Worm (Caenorhabditis elegans) whole organism, late embryonic: ENCODE results near the gene rab-21.

Experiments
- F13H6.1 ChIP-seq: sonication (generic microtip); optimal IDR thresholded peaks from 2 replicates; lab custom pipeline; 2016; ENCODE audit warnings: missing genetic modification characterization, missing compliant biosample characterization
- ceh-22 ChIP-seq: sonication (generic microtip); optimal IDR thresholded peaks from 2 replicates; lab custom pipeline; 2017; ENCODE audit warnings: missing biosample characterization, missing genetic modification characterization
- fax-1 ChIP-seq: sonication (generic microtip); optimal IDR thresholded peaks from 2 replicates; lab custom pipeline; 2016; ENCODE audit warnings: missing genotype, missing genetic modification characterization, missing compliant biosample characterization
- odd-2 ChIP-seq: sonication (generic microtip); optimal IDR thresholded peaks from 2 replicates; lab custom pipeline; 2017; ENCODE audit warnings: antibody characterized with exemption, mild to moderate bottlenecking, missing genetic modification characterization, missing compliant biosample characterization
- pha-2 ChIP-seq: sonication (generic microtip); optimal IDR thresholded peaks from 2 replicates; lab custom pipeline; 2017; ENCODE audit warnings: mild to moderate bottlenecking, missing genetic modification characterization, missing compliant biosample characterization
- pha-4 ChIP-seq: fragments of 150-350 bp; optimal IDR thresholded peaks from 2 replicates; lab custom pipeline; 2018; ENCODE audit warnings: missing biosample characterization, missing genetic modification reagents, missing genetic modification characterization
- tbx-2 ChIP-seq: sonication (generic microtip); optimal IDR thresholded peaks from 2 replicates; lab custom pipeline; 2016; ENCODE audit warnings: missing genetic modification characterization, missing compliant biosample characterization
- tbx-7 ChIP-seq: sonication (generic microtip); optimal IDR thresholded peaks from 2 replicates; lab custom pipeline; 2016; ENCODE audit warnings: missing genotype, missing genetic modification characterization, missing compliant biosample characterization
- unc-3 ChIP-seq, 2 experiments: fragments of 200-800 bp in 1 of 2; sonication (Bioruptor generic) in 1 of 2; sonication (generic microtip) in 1 of 2; conservative IDR thresholded peaks in 1 of 2; optimal IDR thresholded peaks in 1 of 2; 2 replicates each; pipeline versions ENCODE4 v1.3.6 to Lab custom; 2016 to 2022; ENCODE audit warnings: missing compliant biosample characterization in 2 of 2, missing genetic modification characterization in 2 of 2, missing genetic modification reagents in 1 of 2

ce11 chrII:8714913-8715447 is at the start of gene rab-21, which contains the start of gene T01B7.13:
- TF ChIP-seq pha-2 (tag; lab: Kevin White, UChicago) (no peak), tbx-7 (tag; lab: Kevin White, UChicago) (no peak), pha-4 (tag; lab: Kevin White, UChicago) (no peak), F13H6.1 (tag; lab: Kevin White, UChicago) (no peak), tbx-2 (tag; lab: Kevin White, UChicago) (no peak), ceh-22 (tag; lab: Kevin White, UChicago) (no peak), unc-3 (GFP tag; conservative IDR thresholded peaks at IDR 0.05; lab: Robert Waterston, UW) (no peak), unc-3 (tag; optimal IDR thresholded peaks at IDR 0.05; lab: Kevin White, UChicago) (no peak), odd-2 (tag; lab: Kevin White, UChicago) (no peak), fax-1 (tag; lab: Kevin White, UChicago) (no peak)
